Worm (Caenorhabditis elegans) whole organism, mixed stage, embryonic: Measurements from ENCODE around the gene nep-5.

Experiments used
- M03D4.4 ChIP-seq: sonication (generic microtip); optimal IDR thresholded peaks from 2 replicates; lab custom pipeline; 2017; ENCODE audit warnings: mild to moderate bottlenecking, missing genetic modification characterization, missing compliant biosample characterization
- bed-3 ChIP-seq: fragments of 200-800 bp; sonication (Bioruptor generic); optimal IDR thresholded peaks from 3 replicates; lab custom pipeline; 2018; ENCODE audit warnings: mild to moderate bottlenecking, missing genetic modification characterization, moderate library complexity, missing compliant biosample characterization
- blmp-1 ChIP-seq: fragments of 150-350 bp; optimal IDR thresholded peaks from 2 replicates; lab custom pipeline; 2014; ENCODE audit warnings: missing biosample characterization, missing genetic modification characterization
- ceh-39 ChIP-seq: fragments of 150-350 bp; optimal IDR thresholded peaks from 2 replicates; lab custom pipeline; 2014; ENCODE audit warnings: missing biosample characterization, missing genetic modification characterization
- ceh-43 ChIP-seq: fragments of 200-800 bp; sonication (Bioruptor generic); optimal IDR thresholded peaks from 2 replicates; lab custom pipeline; 2018; ENCODE audit warnings: mild to moderate bottlenecking, missing genetic modification characterization, moderate library complexity, missing compliant biosample characterization
- ces-1 ChIP-seq: fragments of 150-350 bp; optimal IDR thresholded peaks from 2 replicates; lab custom pipeline; 2014; ENCODE audit warnings: missing biosample characterization, missing genetic modification reagents, missing genetic modification characterization
- cnd-1 ChIP-seq: fragments of 200-800 bp; sonication (Bioruptor generic); optimal IDR thresholded peaks from 2 replicates; lab custom pipeline; 2018; ENCODE audit warnings: mild to moderate bottlenecking, missing genetic modification characterization, missing compliant biosample characterization
- drap-1 ChIP-seq: fragments of 200-800 bp; sonication (Bioruptor generic); optimal IDR thresholded peaks from 3 replicates; lab custom pipeline; 2018; ENCODE audit warnings: mild to moderate bottlenecking, missing genetic modification characterization, missing compliant biosample characterization
- elt-1 ChIP-seq: sonication (generic microtip); optimal IDR thresholded peaks from 2 replicates; lab custom pipeline; 2017; ENCODE audit warnings: missing genetic modification characterization, mild to moderate bottlenecking, missing compliant biosample characterization, antibody characterized with exemption, moderate library complexity, borderline replicate concordance; ENCODE audit not compliant: insufficient read depth
- elt-3 ChIP-seq: fragments of 150-350 bp; optimal IDR thresholded peaks from 2 replicates; lab custom pipeline; 2014; ENCODE audit warnings: missing biosample characterization, missing genetic modification characterization
- flh-1 ChIP-seq: fragments of 200-800 bp; sonication (Bioruptor generic); optimal IDR thresholded peaks from 2 replicates; lab custom pipeline; 2018; ENCODE audit warnings: mild to moderate bottlenecking, missing genetic modification characterization, moderate library complexity, missing compliant biosample characterization
- ham-2 ChIP-seq: fragments of 200-800 bp; sonication (Bioruptor generic); optimal IDR thresholded peaks from 2 replicates; lab custom pipeline; 2018; ENCODE audit warnings: mild to moderate bottlenecking, missing genetic modification characterization, missing compliant biosample characterization
- hlh-1 ChIP-seq: fragments of 150-350 bp; optimal IDR thresholded peaks from 2 replicates; lab custom pipeline; 2014; ENCODE audit warnings: missing biosample characterization, missing genetic modification reagents, missing genetic modification characterization
- lin-13 ChIP-seq: fragments of 150-350 bp; optimal IDR thresholded peaks from 2 replicates; lab custom pipeline; 2014; ENCODE audit warnings: missing biosample characterization, missing genetic modification characterization
- lin-32 ChIP-seq: fragments of 200-800 bp; sonication (Bioruptor generic); optimal IDR thresholded peaks from 2 replicates; lab custom pipeline; 2018; ENCODE audit warnings: mild to moderate bottlenecking, missing genetic modification characterization, missing compliant biosample characterization
- lsy-2 ChIP-seq: fragments of 150-350 bp; optimal IDR thresholded peaks from 2 replicates; lab custom pipeline; 2014; ENCODE audit warnings: missing biosample characterization, missing genetic modification characterization
- mab-5 ChIP-seq: fragments of 150-350 bp; optimal IDR thresholded peaks from 2 replicates; lab custom pipeline; 2014; ENCODE audit warnings: missing biosample characterization, missing genetic modification characterization
- mep-1 ChIP-seq: fragments of 150-350 bp; optimal IDR thresholded peaks from 2 replicates; lab custom pipeline; 2017; ENCODE audit warnings: missing biosample characterization, missing genetic modification reagents, missing genetic modification characterization, inconsistent platforms
- nhr-12 ChIP-seq: fragments of 150-350 bp; optimal IDR thresholded peaks from 2 replicates; lab custom pipeline; 2014; ENCODE audit warnings: missing biosample characterization, missing genetic modification characterization
- nhr-2 ChIP-seq: fragments of 150-350 bp; optimal IDR thresholded peaks from 2 replicates; lab custom pipeline; 2014; ENCODE audit warnings: missing biosample characterization, missing genetic modification characterization
- nhr-237 ChIP-seq: fragments of 150-350 bp; optimal IDR thresholded peaks from 2 replicates; lab custom pipeline; 2014; ENCODE audit warnings: missing biosample characterization, missing genetic modification characterization
- nhr-28 ChIP-seq: fragments of 150-350 bp; optimal IDR thresholded peaks from 2 replicates; lab custom pipeline; 2014; ENCODE audit warnings: missing biosample characterization, missing genetic modification characterization
- nhr-76 ChIP-seq: sonication (generic microtip); optimal IDR thresholded peaks from 2 replicates; lab custom pipeline; 2017; ENCODE audit warnings: missing biosample characterization, missing genetic modification characterization
- pha-4 ChIP-seq: fragments of 150-350 bp; optimal IDR thresholded peaks from 2 replicates; lab custom pipeline; 2018; ENCODE audit warnings: missing biosample characterization, missing genetic modification reagents, missing genetic modification characterization
- sem-2 ChIP-seq: fragments of 200-800 bp; sonication (Bioruptor generic); optimal IDR thresholded peaks from 2 replicates; lab custom pipeline; 2018; ENCODE audit warnings: mild to moderate bottlenecking, missing genetic modification characterization, missing compliant biosample characterization
- snpc-4 ChIP-seq: fragments of 150-350 bp; optimal IDR thresholded peaks from 2 replicates; lab custom pipeline; 2014; ENCODE audit warnings: missing biosample characterization, missing genetic modification characterization
- sptf-1 ChIP-seq: sonication (generic microtip); optimal IDR thresholded peaks from 2 replicates; lab custom pipeline; 2017; ENCODE audit warnings: mild to moderate bottlenecking, missing genetic modification characterization, moderate library complexity, missing compliant biosample characterization
- tbx-8 ChIP-seq: fragments of 200-800 bp; sonication (Bioruptor generic); optimal IDR thresholded peaks from 2 replicates; lab custom pipeline; 2018; ENCODE audit warnings: mild to moderate bottlenecking, missing genetic modification characterization, moderate library complexity, missing compliant biosample characterization
- unc-120 ChIP-seq: sonication (generic microtip); optimal IDR thresholded peaks from 2 replicates; lab custom pipeline; 2017; ENCODE audit warnings: missing genetic modification characterization, missing compliant biosample characterization; ENCODE audit not compliant: poor library complexity, severe bottlenecking
- unc-39 ChIP-seq: fragments of 150-350 bp; optimal IDR thresholded peaks from 2 replicates; lab custom pipeline; 2014; ENCODE audit warnings: missing biosample characterization, missing genetic modification characterization
- unc-62 ChIP-seq: fragments of 150-350 bp; optimal IDR thresholded peaks from 2 replicates; lab custom pipeline; 2014; ENCODE audit warnings: missing biosample characterization, missing genetic modification reagents, missing genetic modification characterization
- zip-8 ChIP-seq: fragments of 150-350 bp; optimal IDR thresholded peaks from 2 replicates; lab custom pipeline; 2014; ENCODE audit warnings: missing biosample characterization, missing genetic modification characterization
- ztf-11 ChIP-seq: fragments of 150-350 bp; optimal IDR thresholded peaks from 2 replicates; lab custom pipeline; 2014; ENCODE audit warnings: missing biosample characterization, missing genetic modification characterization

Gene nep-5

ce11 chrII:5474946-5475345, 13.0 kb upstream of the nep-5 start, which contains the start of gene ilcr-2:
TSS of gene ilcr-2 (plus strand) at chrII:5475246.
- TF ChIP-seq ceh-43 (GFP tag; lab: Kevin White, UChicago) (no peak), nhr-237 (no peak), pha-4 (tag; lab: Kevin White, UChicago) (no peak), lin-13 (no peak), elt-3 (tag; lab: Kevin White, UChicago) (no peak), unc-120 (no peak), nhr-2 (tag; lab: Kevin White, UChicago) (no peak), hlh-1 (tag; lab: Kevin White, UChicago) (no peak), ceh-39 (no peak), tbx-8 (no peak), snpc-4 (tag; lab: Kevin White, UChicago) (no peak), zip-8 (tag; lab: Kevin White, UChicago) (no peak), lin-32 (GFP tag; lab: Kevin White, UChicago) (no peak), drap-1 (no peak), lsy-2 (tag; lab: Kevin White, UChicago) (no peak), ham-2 (GFP tag; lab: Kevin White, UChicago) (no peak), blmp-1 (tag; lab: Kevin White, UChicago) (no peak), mep-1 (tag; lab: Kevin White, UChicago) (no peak), cnd-1 (tag; lab: Kevin White, UChicago) (no peak)
- TF ChIP-seq, all 35 proteins: peak for 0

ce11 chrII:5478318-5478717, 9.6 kb upstream of the nep-5 start, which contains the start of gene F56D1.1:
TSS of gene F56D1.1 (plus strand) at chrII:5478618.
- no peak for TF ChIP-seq blmp-1 (tag; lab: Kevin White, UChicago)

- no peak for TF ChIP-seq nhr-28 (tag; lab: Kevin White, UChicago)
- no peak for TF ChIP-seq flh-1 (GFP tag; lab: Kevin White, UChicago)
- TF ChIP-seq ceh-43 (GFP tag; lab: Kevin White, UChicago), result no peak
- TF ChIP-seq lin-32 (GFP tag; lab: Kevin White, UChicago), result no peak
- no peak for TF ChIP-seq lsy-2 (tag; lab: Kevin White, UChicago)
- TF ChIP-seq nhr-237, result no peak
- no peak for TF ChIP-seq sem-2
- TF ChIP-seq cnd-1 (tag; lab: Kevin White, UChicago), result no peak
- no peak for TF ChIP-seq mab-5 (tag; lab: Kevin White, UChicago)
- no peak for TF ChIP-seq tbx-8
- no peak for TF ChIP-seq blmp-1 (tag; lab: Kevin White, UChicago)
- no peak for TF ChIP-seq unc-120
- TF ChIP-seq nhr-2 (tag; lab: Kevin White, UChicago), result no peak
- TF ChIP-seq unc-62 (GFP tag; lab: Kevin White, UChicago), result no peak
- no peak for TF ChIP-seq ces-1
Measured at ce11 chrII:5481982-5482381, 6.0 kb upstream of the nep-5 start, which contains the start of gene cal-8. TSS of gene cal-8 (minus strand) at chrII:5482041.

ce11 chrII:5494405-5494804, 6.5 kb downstream of the nep-5 start, which contains the start of gene F12A10.6:
TSS of gene F12A10.6 (minus strand) at chrII:5494505.
- no peak for TF ChIP-seq pha-4 (tag; lab: Kevin White, UChicago)
- TF ChIP-seq ztf-11, result no peak
- no peak for TF ChIP-seq elt-3 (tag; lab: Kevin White, UChicago)
- TF ChIP-seq nhr-76 (tag; lab: Kevin White, UChicago), result no peak
- TF ChIP-seq ceh-39, result no peak
- TF ChIP-seq bed-3 (GFP tag; lab: Kevin White, UChicago), result no peak
- TF ChIP-seq mab-5 (tag; lab: Kevin White, UChicago), result no peak
- no peak for TF ChIP-seq nhr-12 (tag; lab: Kevin White, UChicago)
- no peak for TF ChIP-seq unc-120
- no peak for TF ChIP-seq lsy-2 (tag; lab: Kevin White, UChicago)
- no peak for TF ChIP-seq ces-1
- TF ChIP-seq lin-32 (GFP tag; lab: Kevin White, UChicago), result no peak
- no peak for TF ChIP-seq unc-62 (GFP tag; lab: Kevin White, UChicago)

ce11 chrII:5496375-5496774, 8.4 kb downstream of the nep-5 start, which contains the start of gene F12A10.1:
TSS of gene F12A10.1 (plus strand) at chrII:5496540.
- TF ChIP-seq unc-39 (no peak), blmp-1 (tag; lab: Kevin White, UChicago) (no peak), elt-1 (no peak), snpc-4 (tag; lab: Kevin White, UChicago) (no peak), nhr-237 (no peak), bed-3 (GFP tag; lab: Kevin White, UChicago) (no peak), unc-62 (GFP tag; lab: Kevin White, UChicago) (no peak), flh-1 (GFP tag; lab: Kevin White, UChicago) (no peak), nhr-28 (tag; lab: Kevin White, UChicago) (no peak), ztf-11 (no peak), nhr-12 (tag; lab: Kevin White, UChicago) (no peak), sptf-1 (tag; lab: Kevin White, UChicago) (no peak), nhr-76 (tag; lab: Kevin White, UChicago) (no peak), M03D4.4 (tag; lab: Kevin White, UChicago) (no peak), tbx-8 (no peak), elt-3 (tag; lab: Kevin White, UChicago) (no peak), sem-2 (no peak), ces-1 (no peak)
